Fruit fly (Drosophila melanogaster) whole organism, embryonic: Measurements from ENCODE around the gene CG10338.

ENCODE experiments used
- Adf1 ChIP-seq: fragments of 200-800 bp; sonication (Bioruptor generic); IDR thresholded peaks from 2 replicates; pipeline ENCODE4 v1.3.6; 2022; ENCODE audit warnings: missing biosample characterization, missing genetic modification characterization
- B-H2 ChIP-seq: fragments of 200-800 bp; sonication (Bioruptor generic); optimal IDR thresholded peaks from 2 replicates; lab custom pipeline; 2018; ENCODE audit warnings: missing biosample characterization, mild to moderate bottlenecking, missing genetic modification characterization
- Blimp-1 ChIP-seq: fragments of 200-800 bp; sonication (Bioruptor generic); optimal IDR thresholded peaks from 3 replicates; lab custom pipeline; 2018; ENCODE audit warnings: missing biosample characterization, missing genetic modification characterization, mild to moderate bottlenecking, moderate library complexity, missing genetic modification reagents
- BtbVII ChIP-seq: fragments of 200-800 bp; sonication (Bioruptor generic); optimal IDR thresholded peaks from 3 replicates; lab custom pipeline; 2017; ENCODE audit warnings: missing biosample characterization, mild to moderate bottlenecking, missing genetic modification characterization
- CG11247 ChIP-seq: fragments of 200-800 bp; sonication (Bioruptor generic); IDR thresholded peaks from 2 replicates; pipeline ENCODE4 v1.3.6; 2022; ENCODE audit warnings: missing biosample characterization, missing genetic modification characterization
- CG11504 ChIP-seq: fragments of 200-800 bp; sonication (Bioruptor generic); optimal IDR thresholded peaks from 3 replicates; lab custom pipeline; 2019; ENCODE audit warnings: missing biosample characterization, mild to moderate bottlenecking, missing genetic modification characterization, moderate library complexity
- CG13775 ChIP-seq: fragments of 200-800 bp; sonication (Bioruptor generic); optimal IDR thresholded peaks from 3 replicates; lab custom pipeline; 2017; ENCODE audit warnings: missing biosample characterization, mild to moderate bottlenecking, missing genetic modification characterization
- CG14965 ChIP-seq: fragments of 200-800 bp; sonication (Bioruptor generic); optimal IDR thresholded peaks from 2 replicates; lab custom pipeline; 2016; ENCODE audit warnings: missing biosample characterization, missing genetic modification characterization, borderline replicate concordance
- CG1832 ChIP-seq: fragments of 200-800 bp; sonication (Bioruptor generic); optimal IDR thresholded peaks from 2 replicates; lab custom pipeline; 2017; ENCODE audit warnings: missing biosample characterization, mild to moderate bottlenecking, missing genetic modification characterization, inconsistent platforms
- CG2678 ChIP-seq: fragments of 200-800 bp; sonication (Bioruptor generic); optimal IDR thresholded peaks from 3 replicates; lab custom pipeline; 2019; ENCODE audit warnings: missing biosample characterization, mild to moderate bottlenecking, missing genetic modification characterization, moderate library complexity
- CG33213 ChIP-seq: fragments of 200-800 bp; sonication (Bioruptor generic); optimal IDR thresholded peaks from 3 replicates; lab custom pipeline; 2016; ENCODE audit warnings: missing biosample characterization, missing genetic modification characterization
- CG33557 ChIP-seq: fragments of 200-800 bp; sonication (Bioruptor generic); optimal IDR thresholded peaks from 2 replicates; lab custom pipeline; 2019; ENCODE audit warnings: missing biosample characterization, mild to moderate bottlenecking, missing genetic modification characterization, moderate library complexity
- CG6813 ChIP-seq: fragments of 200-800 bp; sonication (Bioruptor generic); optimal IDR thresholded peaks from 2 replicates; lab custom pipeline; 2017; ENCODE audit warnings: missing biosample characterization, missing genetic modification characterization, mild to moderate bottlenecking, moderate library complexity, missing genetic modification reagents
- CG6854 ChIP-seq: fragments of 200-800 bp; sonication (Bioruptor generic); optimal IDR thresholded peaks from 3 replicates; lab custom pipeline; 2017; ENCODE audit warnings: missing biosample characterization, mild to moderate bottlenecking, missing genetic modification characterization
- CG7839 ChIP-seq: fragments of 200-800 bp; sonication (Bioruptor generic); optimal IDR thresholded peaks from 3 replicates; lab custom pipeline; 2018; ENCODE audit warnings: missing biosample characterization, mild to moderate bottlenecking, missing genetic modification characterization, moderate library complexity
- CHES-1-like ChIP-seq: fragments of 200-800 bp; sonication (Bioruptor generic); optimal IDR thresholded peaks from 2 replicates; lab custom pipeline; 2016; ENCODE audit warnings: missing biosample characterization, missing genetic modification characterization
- Deaf1 ChIP-seq: fragments of 200-800 bp; optimal IDR thresholded peaks from 3 replicates; lab custom pipeline; 2019; ENCODE audit warnings: missing biosample characterization, mild to moderate bottlenecking, missing genetic modification characterization, moderate library complexity
- Gug ChIP-seq: fragments of 200-800 bp; sonication (Bioruptor generic); IDR thresholded peaks from 4 replicates; pipeline ENCODE4 v1.3.6; 2022; ENCODE audit warnings: missing biosample characterization, missing genetic modification characterization
- H15 ChIP-seq: fragments of 200-800 bp; sonication (Bioruptor generic); IDR thresholded peaks from 3 replicates; pipeline ENCODE4 v1.3.6; 2022; ENCODE audit warnings: missing biosample characterization, missing genetic modification characterization
- HLH3B ChIP-seq: fragments of 200-800 bp; sonication (Bioruptor generic); IDR thresholded peaks from 2 replicates; pipeline ENCODE4 v1.3.6; 2022; ENCODE audit warnings: missing biosample characterization, missing genetic modification characterization
- HLHmδ ChIP-seq: fragments of 200-800 bp; sonication (Bioruptor generic); optimal IDR thresholded peaks from 2 replicates; lab custom pipeline; 2018; ENCODE audit warnings: missing biosample characterization, mild to moderate bottlenecking, missing genetic modification characterization, moderate library complexity
- Hr39 ChIP-seq: fragments of >200 bp; optimal IDR thresholded peaks from 2 replicates; lab custom pipeline; 2017
- MESR4 ChIP-seq: fragments of 200-800 bp; sonication (Bioruptor generic); optimal IDR thresholded peaks from 2 replicates; lab custom pipeline; 2018; ENCODE audit warnings: missing biosample characterization, mild to moderate bottlenecking, missing genetic modification characterization, moderate library complexity
- Nf-YA ChIP-seq: fragments of 200-800 bp; sonication (Bioruptor generic); IDR thresholded peaks from 2 replicates; pipeline ENCODE4 v1.3.6; 2022; ENCODE audit warnings: missing biosample characterization, missing genetic modification characterization
- Opbp ChIP-seq: fragments of 200-800 bp; sonication (Bioruptor generic); IDR thresholded peaks from 3 replicates; pipeline ENCODE4 v1.3.6; 2022; ENCODE audit warnings: missing biosample characterization, missing genetic modification characterization; ENCODE audit not compliant: partially characterized antibody
- Poxn ChIP-seq: fragments of 200-800 bp; sonication (Bioruptor generic); IDR thresholded peaks from 2 replicates; pipeline ENCODE4 v1.3.6; 2022; ENCODE audit warnings: missing biosample characterization, missing genetic modification characterization
- Sox102F ChIP-seq: fragments of 200-800 bp; sonication (Bioruptor generic); optimal IDR thresholded peaks from 2 replicates; lab custom pipeline; 2018; ENCODE audit warnings: missing biosample characterization, mild to moderate bottlenecking, missing genetic modification characterization, moderate library complexity
- Usf ChIP-seq: fragments of 200-800 bp; sonication (Bioruptor generic); optimal IDR thresholded peaks from 2 replicates; lab custom pipeline; 2017; ENCODE audit warnings: missing genotype, missing biosample characterization, missing genetic modification characterization
- ab ChIP-seq: fragments of 200-800 bp; sonication (Bioruptor generic); optimal IDR thresholded peaks from 2 replicates; lab custom pipeline; 2016; ENCODE audit warnings: missing biosample characterization, missing genetic modification characterization
- bowl ChIP-seq: fragments of 200-800 bp; sonication (Bioruptor generic); IDR thresholded peaks from 2 replicates; pipeline ENCODE4 v1.3.6; 2022; ENCODE audit warnings: missing biosample characterization, missing genetic modification characterization
- cad ChIP-seq: fragments of >200 bp; optimal IDR thresholded peaks from 2 replicates; lab custom pipeline; 2017; ENCODE audit warnings: missing biosample characterization, missing genetic modification characterization
- chn ChIP-seq: fragments of 200-800 bp; sonication (Bioruptor generic); optimal IDR thresholded peaks from 2 replicates; lab custom pipeline; 2016; ENCODE audit warnings: missing biosample characterization, missing genetic modification characterization
- emc ChIP-seq: fragments of 200-800 bp; sonication (Bioruptor generic); optimal IDR thresholded peaks from 2 replicates; lab custom pipeline; 2016; ENCODE audit warnings: missing biosample characterization, missing genetic modification characterization
- exex ChIP-seq: fragments of 200-800 bp; sonication (Bioruptor generic); optimal IDR thresholded peaks from 4 replicates; lab custom pipeline; 2018; ENCODE audit warnings: missing biosample characterization, mild to moderate bottlenecking, missing genetic modification characterization, moderate library complexity
- fd3F ChIP-seq: fragments of 200-800 bp; sonication (Bioruptor generic); optimal IDR thresholded peaks from 2 replicates; lab custom pipeline; 2018; ENCODE audit warnings: missing biosample characterization, mild to moderate bottlenecking, missing genetic modification characterization, moderate library complexity
- hth ChIP-seq: fragments of >200 bp; optimal IDR thresholded peaks from 2 replicates; lab custom pipeline; 2017; ENCODE audit warnings: inconsistent platforms
- ind ChIP-seq: fragments of 200-800 bp; sonication (Bioruptor generic); optimal IDR thresholded peaks from 3 replicates; lab custom pipeline; 2016; ENCODE audit warnings: missing biosample characterization, missing genetic modification characterization
- lola ChIP-seq, 3 experiments: fragments of >200 bp in 2 of 3; fragments of 200-800 bp in 1 of 3; sonication (Bioruptor generic) in 1 of 3; optimal IDR thresholded peaks; 2 replicates each; lab custom pipeline; 2017 to 2019; ENCODE audit warnings: missing biosample characterization in 3 of 3, missing genetic modification characterization in 3 of 3, mild to moderate bottlenecking in 1 of 3, moderate library complexity in 1 of 3
- mirr ChIP-seq: fragments of 200-800 bp; sonication (Bioruptor generic); optimal IDR thresholded peaks from 3 replicates; lab custom pipeline; 2018; ENCODE audit warnings: missing biosample characterization, mild to moderate bottlenecking, missing genetic modification characterization
- nerfin-1 ChIP-seq: fragments of 200-800 bp; sonication (Bioruptor generic); optimal IDR thresholded peaks from 3 replicates; lab custom pipeline; 2019; ENCODE audit warnings: missing biosample characterization, mild to moderate bottlenecking, missing genetic modification characterization, moderate library complexity
- run ChIP-seq: fragments of 200-800 bp; sonication (Bioruptor generic); optimal IDR thresholded peaks from 3 replicates; lab custom pipeline; 2018; ENCODE audit warnings: missing biosample characterization, mild to moderate bottlenecking, missing genetic modification characterization
- tll ChIP-seq, 2 experiments: fragments of 200-800 bp in 1 of 2; fragments of >200 bp in 1 of 2; sonication (Bioruptor generic) in 1 of 2; optimal IDR thresholded peaks; 2 replicates each; lab custom pipeline; 2017 to 2019; ENCODE audit warnings: missing biosample characterization in 2 of 2, missing genetic modification characterization in 2 of 2, mild to moderate bottlenecking in 1 of 2, moderate library complexity in 1 of 2
- toy ChIP-seq: fragments of 200-800 bp; sonication (Bioruptor generic); IDR thresholded peaks from 2 replicates; pipeline ENCODE4 v1.3.6; 2022; ENCODE audit warnings: missing biosample characterization, missing genetic modification characterization
- trem ChIP-seq: fragments of 200-800 bp; optimal IDR thresholded peaks from 3 replicates; lab custom pipeline; 2019; ENCODE audit warnings: missing biosample characterization, mild to moderate bottlenecking, missing genetic modification characterization, moderate library complexity
- tup ChIP-seq: fragments of 200-800 bp; sonication (Bioruptor generic); optimal IDR thresholded peaks from 2 replicates; lab custom pipeline; 2016; ENCODE audit warnings: missing biosample characterization, mild to moderate bottlenecking, missing genetic modification characterization, moderate library complexity
- unpg ChIP-seq: fragments of 200-800 bp; sonication (Bioruptor generic); optimal IDR thresholded peaks from 3 replicates; lab custom pipeline; 2018; ENCODE audit warnings: missing biosample characterization, mild to moderate bottlenecking, missing genetic modification characterization, moderate library complexity
- wdn ChIP-seq: fragments of 200-800 bp; sonication (Bioruptor generic); IDR thresholded peaks from 2 replicates; pipeline ENCODE4 v1.3.6; 2022; ENCODE audit warnings: missing biosample characterization, missing genetic modification characterization
- zfh1 ChIP-seq: fragments of 200-800 bp; sonication (Bioruptor generic); IDR thresholded peaks from 3 replicates; pipeline ENCODE4 v1.3.6; 2022; ENCODE audit warnings: missing biosample characterization, missing genetic modification characterization

CG10338 gene

dm6 chr2L:18702721-18703488 is 7.4 kb downstream of the CG10338 start, which contains the start of the genes CG10376 and CG10343 (continued):
- peak; percentile 91 for TF ChIP-seq Sox102F (GFP tag; lab: Kevin White, UChicago)
- TF ChIP-seq CG33557: peak; percentile 90
- TF ChIP-seq CHES-1-like (GFP tag; lab: Kevin White, UChicago): peak; percentile 49
- TF ChIP-seq nerfin-1: peak; percentile 99
- TF ChIP-seq Nf-YA (GFP tag; lab: Robert Waterston, UW): no peak
- TF ChIP-seq mirr (GFP tag; lab: Kevin White, UChicago): peak; percentile 28
- TF ChIP-seq H15 (GFP tag; lab: Robert Waterston, UW): 0 out of 3 replicates have a peak, but pooled peaks have one; percentile 72
- TF ChIP-seq Usf (GFP tag; lab: Kevin White, UChicago): peak; percentile 90
- peak; percentile 33 for TF ChIP-seq ab
- peak; percentile 66 for TF ChIP-seq run (tag; lab: Kevin White, UChicago)
- TF ChIP-seq Opbp (GFP tag; lab: Robert Waterston, UW): peak; percentile 72; the same call in 2 of the 3 replicates
- no peak for TF ChIP-seq hth
- TF ChIP-seq emc (GFP tag; lab: Kevin White, UChicago): peak; percentile 16
- no peak for TF ChIP-seq Hr39
- peak; percentile 70 for TF ChIP-seq chn (GFP tag; lab: Kevin White, UChicago)
- TF ChIP-seq Blimp-1 (GFP tag; lab: Kevin White, UChicago): peak; percentile 81
- peak; percentile 79 for TF ChIP-seq CG11247
- peak in 1 of 2 experiments; percentile 58 for TF ChIP-seq tll (GFP tag; optimal IDR thresholded peaks at IDR 0.05; lab: Kevin White, UChicago)
- peak; percentile 65 for TF ChIP-seq MESR4 (GFP tag; lab: Kevin White, UChicago)
- peak; percentile 66 for TF ChIP-seq Adf1 (GFP tag; lab: Robert Waterston, UW)
- peak; percentile 90 for TF ChIP-seq fd3F (GFP tag; lab: Kevin White, UChicago)
- TF ChIP-seq B-H2 (GFP tag; lab: Kevin White, UChicago): peak; percentile 86
- no peak for TF ChIP-seq cad (GFP tag; lab: Kevin White, UChicago)
- TF ChIP-seq HLH3B (GFP tag; lab: Robert Waterston, UW): peak; percentile 77
- TF ChIP-seq BtbVII: peak; percentile 68
- TF ChIP-seq HLHmδ (GFP tag; lab: Kevin White, UChicago): no peak
- peak; percentile 93 for TF ChIP-seq trem (tag; lab: Kevin White, UChicago)
- TF ChIP-seq bowl (GFP tag; lab: Robert Waterston, UW): peak; percentile 59; the same call in 1 of the 2 replicates
- TF ChIP-seq toy (GFP tag; lab: Robert Waterston, UW): no peak; the same call in 1 of the 2 replicates
- peak; percentile 94 for TF ChIP-seq CG2678 (tag; lab: Kevin White, UChicago)
- peak; percentile 90 for TF ChIP-seq unpg (GFP tag; lab: Kevin White, UChicago)
- peak; percentile 91 for TF ChIP-seq CG13775 (GFP tag; lab: Kevin White, UChicago)
- no peak for TF ChIP-seq CG6854 (GFP tag; lab: Kevin White, UChicago)
- TF ChIP-seq exex: peak; percentile 68
- TF ChIP-seq CG1832: no peak
- peak; percentile 48; the same call in 1 of the 2 replicates for TF ChIP-seq Poxn
- peak; percentile 5 for TF ChIP-seq CG33213 (GFP tag; lab: Kevin White, UChicago)
- TF ChIP-seq ind: peak; percentile 86
- TF ChIP-seq Gug (GFP tag; lab: Robert Waterston, UW): peak; percentile 86
- TF ChIP-seq Deaf1 (tag; lab: Kevin White, UChicago): peak; percentile 65
- TF ChIP-seq CG14965 (GFP tag; lab: Kevin White, UChicago): no peak
- peak; percentile 25 for TF ChIP-seq tup (GFP tag; lab: Kevin White, UChicago)
- TF ChIP-seq CG6813 (GFP tag; lab: Kevin White, UChicago): peak; percentile 11
- TF ChIP-seq zfh1 (GFP tag; lab: Robert Waterston, UW): peak; percentile 76
- TF ChIP-seq lola (GFP tag; optimal IDR thresholded peaks at IDR 0.05; lab: Kevin White, UChicago): peak in 2 of 3 experiments; percentile 94 to 98
- peak; percentile 76 for TF ChIP-seq wdn
- peak; percentile 95 for TF ChIP-seq CG7839 (tag; lab: Kevin White, UChicago)
- peak; percentile 91 for TF ChIP-seq CG11504 (tag; lab: Kevin White, UChicago)
